Worm (Caenorhabditis elegans) whole organism, L3 larva: ENCODE data around the gene col-138.

ENCODE experiments used
- R02D3.7 ChIP-seq: fragments of 150-350 bp; optimal IDR thresholded peaks from 2 replicates; lab custom pipeline; 2014; ENCODE audit warnings: missing biosample characterization, missing genetic modification characterization
- ZK546.5 ChIP-seq: sonication (generic microtip); optimal IDR thresholded peaks from 2 replicates; lab custom pipeline; 2017; ENCODE audit warnings: missing biosample characterization, missing genetic modification characterization
- aly-2 ChIP-seq: fragments of 150-350 bp; optimal IDR thresholded peaks from 2 replicates; lab custom pipeline; 2014; ENCODE audit warnings: missing biosample characterization, missing genetic modification characterization
- ama-1 ChIP-seq: fragments of 150-350 bp; optimal IDR thresholded peaks from 2 replicates; lab custom pipeline; 2018
- ceh-16 ChIP-seq: sonication (generic microtip); optimal IDR thresholded peaks from 2 replicates; lab custom pipeline; 2017; ENCODE audit warnings: missing biosample characterization, missing genetic modification characterization
- ceh-28 ChIP-seq: fragments of 150-350 bp; optimal IDR thresholded peaks from 2 replicates; lab custom pipeline; 2014; ENCODE audit warnings: missing biosample characterization, missing genetic modification reagents, missing genetic modification characterization
- ceh-82 ChIP-seq: fragments of 150-350 bp; optimal IDR thresholded peaks from 2 replicates; lab custom pipeline; 2014; ENCODE audit warnings: missing biosample characterization, missing genetic modification characterization
- ceh-9 ChIP-seq: sonication (generic microtip); optimal IDR thresholded peaks from 2 replicates; lab custom pipeline; 2018; ENCODE audit warnings: missing biosample characterization, missing genetic modification characterization
- daf-12 ChIP-seq: fragments of 150-350 bp; optimal IDR thresholded peaks from 2 replicates; lab custom pipeline; 2014; ENCODE audit warnings: missing biosample characterization, missing genetic modification reagents, missing genetic modification characterization
- egl-27 ChIP-seq: sonication (generic microtip); optimal IDR thresholded peaks from 4 replicates; lab custom pipeline; 2017; ENCODE audit warnings: missing biosample characterization, missing genetic modification reagents, missing genetic modification characterization
- egl-5 ChIP-seq: fragments of 150-350 bp; optimal IDR thresholded peaks from 2 replicates; lab custom pipeline; 2017; ENCODE audit warnings: missing biosample characterization, missing genetic modification reagents, missing genetic modification characterization, inconsistent platforms
- elt-2 ChIP-seq: sonication (generic microtip); optimal IDR thresholded peaks from 2 replicates; lab custom pipeline; 2016; ENCODE audit warnings: missing genetic modification reagents, mild to moderate bottlenecking, missing genetic modification characterization, missing compliant biosample characterization
- elt-3 ChIP-seq, 3 experiments: fragments of 150-350 bp in 1 of 3; sonication (generic microtip) in 2 of 3; optimal IDR thresholded peaks; 2 replicates in 2 of 3; 4 replicates in 1 of 3; lab custom pipeline; 2014 to 2017; ENCODE audit warnings: missing biosample characterization in 3 of 3, missing genetic modification characterization in 3 of 3
- eor-1 ChIP-seq, 2 experiments: fragments of 150-350 bp; optimal IDR thresholded peaks; 2 replicates each; lab custom pipeline; 2014 to 2018; ENCODE audit warnings: missing biosample characterization in 2 of 2, missing genetic modification characterization in 2 of 2
- fkh-10 ChIP-seq: sonication (generic microtip); optimal IDR thresholded peaks from 2 replicates; lab custom pipeline; 2017; ENCODE audit warnings: missing biosample characterization, missing genetic modification reagents, missing genetic modification characterization
- fkh-2 ChIP-seq: fragments of 150-350 bp; optimal IDR thresholded peaks from 2 replicates; lab custom pipeline; 2014; ENCODE audit warnings: missing biosample characterization, missing genetic modification reagents, missing genetic modification characterization
- fos-1 ChIP-seq: fragments of 150-350 bp; optimal IDR thresholded peaks from 2 replicates; lab custom pipeline; 2014; ENCODE audit warnings: missing biosample characterization, missing genetic modification characterization
- hmg-11 ChIP-seq: sonication (generic microtip); optimal IDR thresholded peaks from 2 replicates; lab custom pipeline; 2016; ENCODE audit warnings: missing genetic modification characterization, missing compliant biosample characterization
- jun-1 ChIP-seq: fragments of 150-350 bp; optimal IDR thresholded peaks from 2 replicates; lab custom pipeline; 2014; ENCODE audit warnings: missing biosample characterization, missing genetic modification reagents, missing genetic modification characterization
- lin-15B ChIP-seq: fragments of 150-350 bp; optimal IDR thresholded peaks from 2 replicates; lab custom pipeline; 2014; ENCODE audit warnings: missing biosample characterization, missing genetic modification characterization
- lin-39 ChIP-seq: fragments of 150-350 bp; optimal IDR thresholded peaks from 2 replicates; lab custom pipeline; 2018; ENCODE audit warnings: missing biosample characterization, missing genetic modification reagents, missing genetic modification characterization
- mml-1 ChIP-seq: fragments of 150-350 bp; sonication (generic microtip); optimal IDR thresholded peaks from 3 replicates; lab custom pipeline; 2014; ENCODE audit warnings: missing biosample characterization, missing genetic modification characterization
- nfya-1 ChIP-seq: sonication (generic microtip); optimal IDR thresholded peaks from 2 replicates; lab custom pipeline; 2017; ENCODE audit warnings: missing genetic modification characterization, mild to moderate bottlenecking, missing compliant biosample characterization, antibody characterized with exemption, moderate library complexity; ENCODE audit not compliant: insufficient read depth
- nhr-11 ChIP-seq: fragments of 150-350 bp; optimal IDR thresholded peaks from 2 replicates; lab custom pipeline; 2014; ENCODE audit warnings: missing biosample characterization, missing genetic modification characterization
- nhr-12 ChIP-seq: fragments of 150-350 bp; optimal IDR thresholded peaks from 2 replicates; lab custom pipeline; 2014; ENCODE audit warnings: missing biosample characterization, missing genetic modification characterization
- nhr-23 ChIP-seq: fragments of 150-350 bp; optimal IDR thresholded peaks from 2 replicates; lab custom pipeline; 2014; ENCODE audit warnings: missing biosample characterization, missing genetic modification reagents, missing genetic modification characterization
- nhr-28 ChIP-seq: fragments of 150-350 bp; optimal IDR thresholded peaks from 2 replicates; lab custom pipeline; 2014; ENCODE audit warnings: missing biosample characterization, missing genetic modification characterization
- nhr-43 ChIP-seq: sonication (generic microtip); optimal IDR thresholded peaks from 2 replicates; lab custom pipeline; 2016; ENCODE audit warnings: mild to moderate bottlenecking, missing genetic modification characterization, missing compliant biosample characterization; ENCODE audit not compliant: poor library complexity, severe bottlenecking
- nhr-67 ChIP-seq: fragments of 150-350 bp; optimal IDR thresholded peaks from 2 replicates; lab custom pipeline; 2014; ENCODE audit warnings: missing biosample characterization, missing genetic modification characterization
- nhr-76 ChIP-seq: fragments of 150-350 bp; sonication (generic microtip); optimal IDR thresholded peaks from 5 replicates; lab custom pipeline; 2014; ENCODE audit warnings: missing biosample characterization, missing genetic modification characterization
- nhr-77 ChIP-seq: fragments of 150-350 bp; optimal IDR thresholded peaks from 2 replicates; lab custom pipeline; 2014; ENCODE audit warnings: missing biosample characterization, missing genetic modification characterization
- pha-4 ChIP-seq: fragments of 150-350 bp; optimal IDR thresholded peaks from 2 replicates; lab custom pipeline; 2014; ENCODE audit warnings: missing biosample characterization, missing genetic modification reagents, missing genetic modification characterization
- sea-2 ChIP-seq: fragments of 150-350 bp; sonication (generic microtip); optimal IDR thresholded peaks from 4 replicates; lab custom pipeline; 2014; ENCODE audit warnings: missing biosample characterization, missing genetic modification reagents, missing genetic modification characterization
- skn-1 ChIP-seq: fragments of 150-350 bp; optimal IDR thresholded peaks from 2 replicates; lab custom pipeline; 2014; ENCODE audit warnings: missing biosample characterization, missing genetic modification characterization
- snpc-4 ChIP-seq: fragments of 150-350 bp; optimal IDR thresholded peaks from 2 replicates; lab custom pipeline; 2014; ENCODE audit warnings: missing biosample characterization, missing genetic modification characterization
- tbx-2 ChIP-seq: sonication (generic microtip); optimal IDR thresholded peaks from 2 replicates; lab custom pipeline; 2016; ENCODE audit warnings: mild to moderate bottlenecking, missing genetic modification characterization, missing compliant biosample characterization
- unc-39 ChIP-seq: sonication (generic microtip); optimal IDR thresholded peaks from 4 replicates; lab custom pipeline; 2017; ENCODE audit warnings: missing biosample characterization, missing genetic modification characterization
- unc-62 ChIP-seq: fragments of 150-350 bp; sonication (generic microtip); optimal IDR thresholded peaks from 4 replicates; lab custom pipeline; 2014; ENCODE audit warnings: missing biosample characterization, missing genetic modification reagents, missing genetic modification characterization
- zag-1 ChIP-seq: fragments of 150-350 bp; optimal IDR thresholded peaks from 2 replicates; lab custom pipeline; 2014; ENCODE audit warnings: missing biosample characterization, missing genetic modification characterization
- ztf-11 ChIP-seq: fragments of 150-350 bp; optimal IDR thresholded peaks from 2 replicates; lab custom pipeline; 2014; ENCODE audit warnings: missing biosample characterization, missing genetic modification characterization
- ztf-4 ChIP-seq: fragments of 150-350 bp; optimal IDR thresholded peaks from 2 replicates; lab custom pipeline; 2014; ENCODE audit warnings: missing biosample characterization, missing genetic modification characterization

col-138 gene

ce11 chrIV:17199706-17200105 lies 16.2 kb upstream of the col-138 start:
- no peak for TF ChIP-seq skn-1
- TF ChIP-seq nhr-11 (tag; lab: Kevin White, UChicago) = no peak
- no peak for TF ChIP-seq jun-1 (tag; lab: Kevin White, UChicago)
- TF ChIP-seq eor-1 (tag; optimal IDR thresholded peaks at IDR 0.05; lab: Kevin White, UChicago) = no peak
- no peak for TF ChIP-seq egl-27 (tag; lab: Kevin White, UChicago)
- TF ChIP-seq ztf-4 (tag; lab: Kevin White, UChicago) = no peak
- no peak for TF ChIP-seq pha-4
- no peak for TF ChIP-seq sea-2 (GFP tag; lab: Kevin White, UChicago)
- no peak for TF ChIP-seq nhr-23 (tag; lab: Kevin White, UChicago)
- TF ChIP-seq mml-1 (tag; lab: Kevin White, UChicago) = no peak
- no peak for TF ChIP-seq fkh-10 (GFP tag; lab: Kevin White, UChicago)
- no peak for TF ChIP-seq hmg-11 (tag; lab: Kevin White, UChicago)
- no peak for TF ChIP-seq ceh-16 (tag; lab: Kevin White, UChicago)
- TF ChIP-seq snpc-4 (tag; lab: Kevin White, UChicago) = no peak
- TF ChIP-seq fkh-2 (tag; lab: Kevin White, UChicago) = no peak
- TF ChIP-seq ceh-28 (tag; lab: Kevin White, UChicago) = no peak
- TF ChIP-seq ZK546.5 = no peak
- no peak for TF ChIP-seq nfya-1 (tag; lab: Kevin White, UChicago)
- TF ChIP-seq lin-15B = no peak
- TF ChIP-seq unc-62 (GFP tag; lab: Kevin White, UChicago) = no peak
- TF ChIP-seq, all 47 proteins: peak for 0

DNA sequence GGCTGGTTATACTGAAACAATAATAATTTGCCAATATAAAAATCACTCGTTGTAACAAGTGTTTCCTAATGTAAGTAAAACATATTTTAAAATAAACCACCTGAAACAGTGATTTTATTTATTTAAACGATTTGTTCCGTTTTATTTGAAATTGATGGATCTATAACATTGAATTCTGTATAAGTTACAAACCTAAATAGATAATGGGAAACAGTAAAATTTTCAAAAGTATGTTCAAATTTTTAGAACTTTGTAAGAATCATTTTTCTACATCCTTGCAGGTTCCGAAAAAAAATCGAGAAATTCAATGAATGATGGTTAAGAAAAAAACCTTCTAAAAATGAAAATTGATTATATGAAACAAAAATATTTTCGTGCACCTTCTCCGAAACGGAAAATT lies 10.0 kb upstream of the col-138 start:
- TF ChIP-seq ztf-11 (tag; lab: Kevin White, UChicago) = no peak

- TF ChIP-seq zag-1 (tag; lab: Kevin White, UChicago) = no peak
- no peak for TF ChIP-seq elt-2 (tag; lab: Kevin White, UChicago)
- no peak for TF ChIP-seq R02D3.7 (tag; lab: Kevin White, UChicago)
- TF ChIP-seq ceh-9 = no peak
- TF ChIP-seq eor-1 (tag; optimal IDR thresholded peaks at IDR 0.05; lab: Kevin White, UChicago) = no peak
- TF ChIP-seq hmg-11 (tag; lab: Kevin White, UChicago) = no peak
- TF ChIP-seq daf-12 (tag; lab: Kevin White, UChicago) = no peak
- no peak for TF ChIP-seq fkh-10 (GFP tag; lab: Kevin White, UChicago)
- no peak for TF ChIP-seq nhr-23 (tag; lab: Kevin White, UChicago)
- TF ChIP-seq ama-1 (lab: Kevin White, UChicago) = no peak
- no peak for TF ChIP-seq nfya-1 (tag; lab: Kevin White, UChicago)
- TF ChIP-seq snpc-4 (tag; lab: Kevin White, UChicago) = no peak
- no peak for TF ChIP-seq mml-1 (tag; lab: Kevin White, UChicago)
- TF ChIP-seq ZK546.5 = no peak
- no peak for TF ChIP-seq fkh-2 (tag; lab: Kevin White, UChicago)
- TF ChIP-seq ceh-16 (tag; lab: Kevin White, UChicago) = no peak
- TF ChIP-seq nhr-11 (tag; lab: Kevin White, UChicago) = no peak
- no peak for TF ChIP-seq jun-1 (tag; lab: Kevin White, UChicago)
Measured at ce11 chrIV:17191791-17192190, 8.3 kb upstream of the col-138 start, which contains the start of gene flp-17. TSS of gene flp-17 (minus strand) at chrIV:17191891.

DNA sequence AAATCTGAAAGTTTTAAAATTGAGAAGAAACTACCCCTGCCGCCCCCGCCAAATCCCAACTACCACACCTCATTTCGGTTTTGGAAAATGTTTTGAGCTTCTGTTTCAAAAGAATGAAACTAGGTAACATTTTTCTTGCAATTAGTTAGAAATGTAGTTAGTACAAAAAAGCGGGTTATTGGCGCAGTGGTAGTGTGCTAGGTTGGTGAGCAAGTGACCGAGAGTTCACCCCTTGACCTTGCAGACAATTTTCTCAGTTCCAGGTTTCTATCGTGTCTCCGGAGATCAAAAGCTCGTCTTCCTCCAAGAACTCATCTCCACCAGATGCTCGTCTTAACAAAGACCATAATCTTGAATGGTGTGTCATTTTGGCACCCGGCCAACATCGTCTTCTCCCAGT lies 5.7 kb upstream of the col-138 start:
- TF ChIP-seq elt-3 (tag; optimal IDR thresholded peaks at IDR 0.05; lab: Kevin White, UChicago) (no peak), nhr-43 (tag; lab: Kevin White, UChicago) (no peak), ceh-82 (tag; lab: Kevin White, UChicago) (no peak), unc-39 (tag; lab: Kevin White, UChicago) (no peak), ceh-9 (no peak), fos-1 (tag; lab: Kevin White, UChicago) (no peak), lin-39 (no peak), skn-1 (no peak)

DNA sequence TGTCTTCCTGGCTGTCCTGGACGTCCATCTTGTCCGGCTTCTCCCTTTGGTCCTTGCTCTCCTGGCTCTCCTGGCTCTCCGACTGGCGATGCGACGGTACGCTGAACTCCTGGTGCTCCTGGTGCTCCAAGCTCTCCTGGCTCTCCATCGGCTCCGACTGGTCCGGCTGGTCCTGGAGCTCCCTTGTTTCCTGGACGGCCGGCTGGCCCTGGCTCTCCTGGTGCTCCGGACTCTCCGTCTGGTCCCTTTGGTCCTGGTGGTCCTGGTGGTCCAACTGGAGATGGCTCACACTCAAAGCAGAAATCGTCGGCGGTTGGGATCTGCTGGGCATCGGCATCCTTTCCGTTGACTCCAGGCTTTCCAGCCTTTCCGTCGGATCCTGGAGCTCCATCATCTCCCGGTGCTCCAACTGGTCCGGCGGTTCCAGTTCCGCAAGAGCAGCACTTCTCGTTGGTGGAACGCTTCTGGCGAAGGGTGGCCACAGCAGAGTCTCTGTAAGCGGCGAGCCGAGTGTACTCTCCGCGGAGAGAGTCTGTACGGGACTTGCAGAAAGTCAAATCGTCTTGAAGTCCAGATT lies 409 bp downstream of the col-138 start:
- TF ChIP-seq nhr-11 (tag; lab: Kevin White, UChicago) = no peak
- TF ChIP-seq nhr-12 (tag; lab: Kevin White, UChicago) = no peak
- TF ChIP-seq eor-1 (tag; optimal IDR thresholded peaks at IDR 0.05; lab: Kevin White, UChicago) = no peak
- no peak for TF ChIP-seq nhr-77 (tag; lab: Kevin White, UChicago)
- no peak for TF ChIP-seq ceh-82 (tag; lab: Kevin White, UChicago)
- no peak for TF ChIP-seq egl-5
- TF ChIP-seq elt-2 (tag; lab: Kevin White, UChicago) = no peak
- TF ChIP-seq aly-2 = no peak
- TF ChIP-seq nhr-28 (tag; lab: Kevin White, UChicago) = no peak
- TF ChIP-seq lin-39 = no peak
- TF ChIP-seq daf-12 (tag; lab: Kevin White, UChicago) = no peak
- no peak for TF ChIP-seq nhr-23 (tag; lab: Kevin White, UChicago)
- no peak for TF ChIP-seq zag-1 (tag; lab: Kevin White, UChicago)
- TF ChIP-seq nhr-67 = no peak
- no peak for TF ChIP-seq ceh-9
- no peak for TF ChIP-seq tbx-2 (tag; lab: Kevin White, UChicago)
- TF ChIP-seq jun-1 (tag; lab: Kevin White, UChicago) = no peak
- TF ChIP-seq nhr-76 (tag; lab: Kevin White, UChicago) = no peak
